Worm (Caenorhabditis elegans) whole organism, young adult: Measurements from ENCODE around the gene K08D12.3.

Source experiments
- B0035.1 ChIP-seq: sonication (generic microtip); optimal IDR thresholded peaks from 2 replicates; lab custom pipeline; 2016; ENCODE audit warnings: missing genetic modification characterization, mild to moderate bottlenecking, missing compliant biosample characterization, missing genotype, missing genetic modification reagents
- B0336.3 ChIP-seq: fragments of 200-800 bp; sonication (Bioruptor generic); IDR thresholded peaks from 2 replicates; pipeline ENCODE4 v1.3.6; 2022; ENCODE audit warnings: missing genetic modification characterization, missing compliant biosample characterization
- F10E7.11 ChIP-seq: sonication (generic microtip); optimal IDR thresholded peaks from 2 replicates; lab custom pipeline; 2017; ENCODE audit warnings: mild to moderate bottlenecking, missing genetic modification characterization, moderate library complexity, missing compliant biosample characterization
- F22D6.2 ChIP-seq: sonication (generic microtip); optimal IDR thresholded peaks from 2 replicates; lab custom pipeline; 2016; ENCODE audit warnings: mild to moderate bottlenecking, missing genetic modification characterization, missing compliant biosample characterization
- F55B11.4 ChIP-seq: sonication (generic microtip); optimal IDR thresholded peaks from 2 replicates; lab custom pipeline; 2016; ENCODE audit warnings: missing compliant biosample characterization, missing genetic modification characterization, borderline replicate concordance; ENCODE audit not compliant: insufficient read depth
- F57A8.1 ChIP-seq: fragments of 200-800 bp; sonication (Bioruptor generic); optimal IDR thresholded peaks from 2 replicates; lab custom pipeline; 2018; ENCODE audit warnings: mild to moderate bottlenecking, missing genetic modification characterization, moderate library complexity, missing compliant biosample characterization
- T26A5.8 ChIP-seq: sonication (generic microtip); optimal IDR thresholded peaks from 2 replicates; lab custom pipeline; 2016; ENCODE audit warnings: missing genetic modification characterization, missing compliant biosample characterization
- Y53G8AR.9 ChIP-seq: fragments of 200-800 bp; sonication (Bioruptor generic); conservative IDR thresholded peaks from 2 replicates; pipeline ENCODE4 v1.3.6; 2022; ENCODE audit warnings: missing genetic modification reagents, missing genetic modification characterization, missing compliant biosample characterization
- Y95B8A.8 ChIP-seq: fragments of 200-800 bp; sonication (Bioruptor generic); IDR thresholded peaks from 2 replicates; pipeline ENCODE4 v1.3.6; 2022; ENCODE audit warnings: missing genetic modification reagents, missing genetic modification characterization, missing compliant biosample characterization
- akir-1 ChIP-seq: fragments of 200-800 bp; sonication (Bioruptor generic); optimal IDR thresholded peaks from 2 replicates; lab custom pipeline; 2018; ENCODE audit warnings: mild to moderate bottlenecking, missing genetic modification characterization, moderate library complexity, missing compliant biosample characterization
- ama-1 ChIP-seq, 3 experiments: fragments of 150-350 bp in 1 of 3; sonication (generic microtip) in 2 of 3; optimal IDR thresholded peaks; 2 replicates each; lab custom pipeline; 2014 to 2018; ENCODE audit warnings: missing biosample characterization in 2 of 3, missing genetic modification characterization in 2 of 3, missing genetic modification reagents in 2 of 3
- aptf-3 ChIP-seq: fragments of 200-800 bp; sonication (Bioruptor generic); IDR thresholded peaks from 2 replicates; pipeline ENCODE4 v1.3.6; 2022; ENCODE audit warnings: missing genetic modification characterization, missing compliant biosample characterization
- bed-2 ChIP-seq: fragments of 200-800 bp; sonication (Bioruptor generic); IDR thresholded peaks from 2 replicates; pipeline ENCODE4 v1.3.6; 2022; ENCODE audit warnings: missing genetic modification reagents, missing genetic modification characterization, missing compliant biosample characterization
- cebp-1 ChIP-seq, 2 experiments: fragments of 200-800 bp in 1 of 2; sonication (Bioruptor generic) in 1 of 2; sonication (generic microtip) in 1 of 2; IDR thresholded peaks in 1 of 2; optimal IDR thresholded peaks in 1 of 2; 2 replicates each; pipeline versions ENCODE4 v1.3.6 to Lab custom; 2017 to 2022; ENCODE audit warnings: missing compliant biosample characterization in 2 of 2, missing genetic modification characterization in 2 of 2, mild to moderate bottlenecking in 1 of 2, missing genetic modification reagents in 1 of 2, moderate library complexity in 1 of 2
- cebp-2 ChIP-seq: fragments of 200-800 bp; sonication (Bioruptor generic); IDR thresholded peaks from 2 replicates; pipeline ENCODE4 v1.3.6; 2022; ENCODE audit warnings: missing genetic modification characterization, missing compliant biosample characterization
- ceh-27 ChIP-seq: fragments of 200-800 bp; sonication (Bioruptor generic); optimal IDR thresholded peaks from 2 replicates; lab custom pipeline; 2018; ENCODE audit warnings: mild to moderate bottlenecking, missing genetic modification characterization, moderate library complexity, missing compliant biosample characterization
- chd-7 ChIP-seq: sonication (generic microtip); optimal IDR thresholded peaks from 2 replicates; lab custom pipeline; 2016; ENCODE audit warnings: mild to moderate bottlenecking, missing genetic modification characterization, moderate library complexity, missing compliant biosample characterization
- die-1 ChIP-seq: sonication (generic microtip); optimal IDR thresholded peaks from 2 replicates; lab custom pipeline; 2016; ENCODE audit warnings: missing genotype, mild to moderate bottlenecking, missing genetic modification characterization, missing compliant biosample characterization
- dox-1 ChIP-seq: fragments of 200-800 bp; sonication (Bioruptor generic); IDR thresholded peaks from 2 replicates; pipeline ENCODE4 v1.3.6; 2022; ENCODE audit warnings: missing genetic modification reagents, missing genetic modification characterization, missing compliant biosample characterization
- him-1 ChIP-seq: sonication (generic microtip); optimal IDR thresholded peaks from 2 replicates; lab custom pipeline; 2016; ENCODE audit warnings: missing genotype, missing genetic modification reagents, missing genetic modification characterization, missing compliant biosample characterization
- hmg-1.2 ChIP-seq: fragments of 200-800 bp; sonication (Bioruptor generic); IDR thresholded peaks from 2 replicates; pipeline ENCODE4 v1.3.6; 2022; ENCODE audit warnings: missing genetic modification reagents, missing genetic modification characterization, missing compliant biosample characterization
- hmg-20 ChIP-seq: fragments of 200-800 bp; sonication (Bioruptor generic); IDR thresholded peaks from 2 replicates; pipeline ENCODE4 v1.3.6; 2022; ENCODE audit warnings: missing genetic modification reagents, missing genetic modification characterization, missing compliant biosample characterization
- hsf-1 ChIP-seq: fragments of 200-800 bp; sonication (Bioruptor generic); IDR thresholded peaks from 2 replicates; pipeline ENCODE4 v1.3.6; 2022; ENCODE audit warnings: missing genetic modification reagents, missing genetic modification characterization, missing compliant biosample characterization
- lag-1 ChIP-seq: fragments of 200-800 bp; sonication (Bioruptor generic); IDR thresholded peaks from 2 replicates; pipeline ENCODE4 v1.3.6; 2022; ENCODE audit warnings: missing genetic modification reagents, missing genetic modification characterization, missing compliant biosample characterization
- let-526 ChIP-seq: fragments of 200-800 bp; sonication (Bioruptor generic); IDR thresholded peaks from 2 replicates; pipeline ENCODE4 v1.3.6; 2022; ENCODE audit warnings: missing genetic modification reagents, missing genetic modification characterization, missing compliant biosample characterization
- let-607 ChIP-seq, 2 experiments: fragments of 200-800 bp in 1 of 2; sonication (Bioruptor generic) in 1 of 2; sonication (generic microtip) in 1 of 2; optimal IDR thresholded peaks; 2 replicates each; lab custom pipeline; 2016 to 2018; ENCODE audit warnings: mild to moderate bottlenecking in 2 of 2, missing compliant biosample characterization in 2 of 2, missing genetic modification characterization in 2 of 2, moderate library complexity in 2 of 2, missing genotype in 1 of 2
- lin-26 ChIP-seq: fragments of 200-800 bp; sonication (Bioruptor generic); IDR thresholded peaks from 2 replicates; pipeline ENCODE4 v1.3.6; 2022; ENCODE audit warnings: missing genetic modification reagents, missing genetic modification characterization, missing compliant biosample characterization
- lin-40 ChIP-seq: sonication (generic microtip); optimal IDR thresholded peaks from 2 replicates; lab custom pipeline; 2016; ENCODE audit warnings: missing genetic modification characterization, mild to moderate bottlenecking, missing compliant biosample characterization, missing genotype, missing genetic modification reagents
- lin-54 ChIP-seq: fragments of 200-800 bp; sonication (Bioruptor generic); optimal IDR thresholded peaks from 2 replicates; lab custom pipeline; 2018; ENCODE audit warnings: mild to moderate bottlenecking, missing genetic modification characterization, missing compliant biosample characterization
- madf-10 ChIP-seq: sonication (generic microtip); optimal IDR thresholded peaks from 2 replicates; lab custom pipeline; 2016; ENCODE audit warnings: mild to moderate bottlenecking, missing genetic modification characterization, missing compliant biosample characterization
- madf-8 ChIP-seq: fragments of 200-800 bp; sonication (Bioruptor generic); conservative IDR thresholded peaks from 2 replicates; pipeline ENCODE4 v1.3.6; 2022; ENCODE audit warnings: missing genetic modification reagents, missing genetic modification characterization, missing compliant biosample characterization
- mel-28 ChIP-seq: sonication (generic microtip); optimal IDR thresholded peaks from 2 replicates; lab custom pipeline; 2016; ENCODE audit warnings: borderline replicate concordance, mild to moderate bottlenecking, missing genetic modification characterization, missing compliant biosample characterization
- nfya-1 ChIP-seq: sonication (generic microtip); optimal IDR thresholded peaks from 2 replicates; lab custom pipeline; 2017; ENCODE audit warnings: antibody characterized with exemption, missing compliant biosample characterization, missing genetic modification characterization, borderline replicate concordance; ENCODE audit not compliant: insufficient read depth
- nfya-2 ChIP-seq: fragments of 200-800 bp; sonication (Bioruptor generic); IDR thresholded peaks from 2 replicates; pipeline ENCODE4 v1.3.6; 2022; ENCODE audit warnings: missing genetic modification reagents, missing genetic modification characterization, missing compliant biosample characterization
- nfyb-1 ChIP-seq: fragments of 200-800 bp; sonication (Bioruptor generic); IDR thresholded peaks from 2 replicates; pipeline ENCODE4 v1.3.6; 2022; ENCODE audit warnings: missing genetic modification reagents, missing genetic modification characterization, missing compliant biosample characterization
- nhr-90 ChIP-seq: sonication (generic microtip); optimal IDR thresholded peaks from 2 replicates; lab custom pipeline; 2016; ENCODE audit warnings: missing genotype, mild to moderate bottlenecking, missing genetic modification characterization, missing compliant biosample characterization
- pbrm-1 ChIP-seq: fragments of 200-800 bp; sonication (Bioruptor generic); IDR thresholded peaks from 2 replicates; pipeline ENCODE4 v1.3.6; 2022; ENCODE audit warnings: missing genetic modification reagents, missing genetic modification characterization, missing compliant biosample characterization
- sea-2 ChIP-seq: fragments of 200-800 bp; sonication (Bioruptor generic); IDR thresholded peaks from 2 replicates; pipeline ENCODE4 v1.3.6; 2022; ENCODE audit warnings: missing genetic modification characterization, missing compliant biosample characterization
- snpc-1.1 ChIP-seq: sonication (generic microtip); optimal IDR thresholded peaks from 2 replicates; lab custom pipeline; 2017; ENCODE audit warnings: missing genetic modification characterization, mild to moderate bottlenecking, missing compliant biosample characterization, antibody characterized with exemption, moderate library complexity, missing genotype, missing genetic modification reagents; ENCODE audit not compliant: insufficient read depth
- snpc-3.4 ChIP-seq: sonication (generic microtip); optimal IDR thresholded peaks from 2 replicates; lab custom pipeline; 2017; ENCODE audit warnings: missing genetic modification characterization, mild to moderate bottlenecking, missing compliant biosample characterization, antibody characterized with exemption, moderate library complexity, missing genotype, missing genetic modification reagents
- snpc-4 ChIP-seq, 5 experiments: fragments of 150-350 bp in 1 of 5; sonication (generic microtip) in 4 of 5; optimal IDR thresholded peaks; 2 replicates each; lab custom pipeline; 2014 to 2018; ENCODE audit warnings: missing genetic modification characterization in 5 of 5, missing biosample characterization in 3 of 5, antibody characterized with exemption in 2 of 5, mild to moderate bottlenecking in 2 of 5, missing compliant biosample characterization in 2 of 5, missing genotype in 2 of 5, moderate library complexity in 2 of 5, missing genetic modification reagents in 1 of 5
- tbp1 ChIP-seq: fragments of 200-800 bp; sonication (Bioruptor generic); optimal IDR thresholded peaks from 2 replicates; lab custom pipeline; 2018; ENCODE audit warnings: mild to moderate bottlenecking, missing genetic modification characterization, missing compliant biosample characterization
- unc-130 ChIP-seq: sonication (generic microtip); optimal IDR thresholded peaks from 2 replicates; lab custom pipeline; 2016; ENCODE audit warnings: missing genetic modification reagents, missing genetic modification characterization, missing compliant biosample characterization
- xnd-1 ChIP-seq: sonication (generic microtip); optimal IDR thresholded peaks from 2 replicates; lab custom pipeline; 2016; ENCODE audit warnings: missing genotype, missing genetic modification reagents, missing genetic modification characterization, missing compliant biosample characterization
- ztf-25 ChIP-seq: fragments of 200-800 bp; sonication (Bioruptor generic); IDR thresholded peaks from 2 replicates; pipeline ENCODE4 v1.3.6; 2022; ENCODE audit warnings: missing genetic modification reagents, missing genetic modification characterization, missing compliant biosample characterization
- ztf-6 ChIP-seq: fragments of 200-800 bp; sonication (Bioruptor generic); IDR thresholded peaks from 2 replicates; pipeline ENCODE4 v1.3.6; 2022; ENCODE audit warnings: missing genetic modification reagents, missing genetic modification characterization, missing compliant biosample characterization

K08D12.3 gene

DNA sequence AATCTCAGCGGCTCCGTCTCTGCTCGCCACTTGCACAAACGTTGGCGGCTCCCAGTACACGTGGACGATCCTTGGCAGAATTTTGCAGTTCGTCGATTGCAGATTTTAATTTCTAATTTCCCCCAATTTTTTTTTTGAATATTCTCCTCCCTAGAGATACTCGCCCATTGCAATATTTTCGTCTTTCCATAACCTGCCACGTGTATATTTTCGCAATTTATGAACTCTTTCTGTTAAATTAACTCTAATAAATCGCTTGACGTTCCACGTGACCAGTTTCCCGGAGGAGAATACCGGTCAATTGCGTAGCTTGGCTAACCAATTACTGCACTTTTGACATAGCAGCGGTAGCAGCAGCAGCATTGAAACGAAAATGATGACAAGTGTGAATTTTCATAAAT is 1.6 kb upstream of the K08D12.3 start (continued):
- no peak for TF ChIP-seq let-526 (GFP tag; lab: Robert Waterston, UW)
- TF ChIP-seq hsf-1 (GFP tag; lab: Robert Waterston, UW) = peak; percentile 67
- no peak for TF ChIP-seq mel-28 (tag; lab: Kevin White, UChicago)
- TF ChIP-seq hmg-20 = 0 out of 2 replicates have a peak, but pooled peaks have one; percentile 36
- no peak for TF ChIP-seq ztf-25 (GFP tag; lab: Robert Waterston, UW)
- peak; percentile 61; the same call in 1 of the 2 replicates for TF ChIP-seq Y95B8A.8 (GFP tag; lab: Robert Waterston, UW)
- no peak for TF ChIP-seq madf-10 (tag; lab: Kevin White, UChicago)
- peak; percentile 5 for TF ChIP-seq lin-40 (tag; lab: Kevin White, UChicago)
- TF ChIP-seq B0336.3 = peak; percentile 87
- TF ChIP-seq nfyb-1 = peak; percentile 61; the same call in 1 of the 2 replicates
- TF ChIP-seq F10E7.11 (tag; lab: Kevin White, UChicago) = peak; percentile 15
- no peak for TF ChIP-seq bed-2 (GFP tag; lab: Robert Waterston, UW)
- peak; percentile 34 for TF ChIP-seq die-1 (tag; lab: Kevin White, UChicago)
- no peak for TF ChIP-seq ama-1 (optimal IDR thresholded peaks at IDR 0.05; lab: Kevin White, UChicago)
- no peak for TF ChIP-seq ama-1 (GFP tag; optimal IDR thresholded peaks at IDR 0.05; lab: Kevin White, UChicago)
- TF ChIP-seq snpc-4 (GFP tag; optimal IDR thresholded peaks at IDR 0.05; lab: Kevin White, UChicago) = peak; percentile 16
- TF ChIP-seq snpc-4 (tag; optimal IDR thresholded peaks at IDR 0.05; lab: Kevin White, UChicago) = no peak
- peak; percentile 64; the same call in 1 of the 2 replicates for TF ChIP-seq lin-26
- TF ChIP-seq ceh-27 (GFP tag; lab: Kevin White, UChicago) = no peak
- TF ChIP-seq nfya-1 = no peak
- no peak for TF ChIP-seq B0035.1 (tag; lab: Kevin White, UChicago)
- TF ChIP-seq nfya-2 = no peak
- TF ChIP-seq T26A5.8 (tag; lab: Kevin White, UChicago) = no peak
- TF ChIP-seq akir-1 = no peak
- TF ChIP-seq F55B11.4 = no peak
- TF ChIP-seq chd-7 = peak; percentile 35
- TF ChIP-seq dox-1 = no peak
- peak; percentile 15 for TF ChIP-seq snpc-3.4 (tag; lab: Kevin White, UChicago)
- no peak for TF ChIP-seq cebp-2 (GFP tag; lab: Robert Waterston, UW)
- TF ChIP-seq ztf-6 (GFP tag; lab: Robert Waterston, UW) = no peak
- TF ChIP-seq xnd-1 (tag; lab: Kevin White, UChicago) = no peak
- 0 out of 2 replicates have a peak, but pooled peaks have one; percentile 39 for TF ChIP-seq lag-1
- TF ChIP-seq unc-130 (GFP tag; lab: Kevin White, UChicago) = peak; percentile 20
- no peak for TF ChIP-seq snpc-1.1 (tag; lab: Kevin White, UChicago)
- TF ChIP-seq madf-8 (GFP tag; lab: Robert Waterston, UW) = no peak
- 0 out of 2 replicates have a peak, but pooled peaks have one; percentile 65 for TF ChIP-seq Y53G8AR.9 (GFP tag; lab: Robert Waterston, UW)
- no peak for TF ChIP-seq nhr-90 (tag; lab: Kevin White, UChicago)
- 0 out of 2 replicates have a peak, but pooled peaks have one; percentile 6 for TF ChIP-seq pbrm-1 (GFP tag; lab: Robert Waterston, UW)
- TF ChIP-seq F22D6.2 (tag; lab: Kevin White, UChicago) = no peak
- peak; percentile 50 for TF ChIP-seq tbp1 (GFP tag; lab: Kevin White, UChicago)
- peak; percentile 40 for TF ChIP-seq hmg-1.2 (GFP tag; lab: Robert Waterston, UW)
- no peak for TF ChIP-seq F57A8.1 (GFP tag; lab: Kevin White, UChicago)
- peak; percentile 55 for TF ChIP-seq lin-54 (GFP tag; lab: Kevin White, UChicago)
- no peak for TF ChIP-seq sea-2
- no peak for TF ChIP-seq let-607 (tag; optimal IDR thresholded peaks at IDR 0.05; lab: Kevin White, UChicago)
- TF ChIP-seq aptf-3 (GFP tag; lab: Robert Waterston, UW) = 0 out of 2 replicates have a peak, but pooled peaks have one; percentile 16
- TF ChIP-seq him-1 = no peak
- TF ChIP-seq cebp-1 (GFP tag; IDR thresholded peaks at IDR 0.05; lab: Robert Waterston, UW) = no peak
- peak; percentile 48 for TF ChIP-seq cebp-1 (tag; optimal IDR thresholded peaks at IDR 0.05; lab: Kevin White, UChicago)
